Worm (Caenorhabditis elegans) whole organism, L4 larva: ENCODE measurements around the gene M05D6.1.

Experiments
- D1046.2 ChIP-seq: fragments of 200-800 bp; sonication (Bioruptor generic); IDR thresholded peaks from 2 replicates; pipeline ENCODE4 v1.3.6; 2022; ENCODE audit warnings: missing genetic modification characterization, missing compliant biosample characterization
- F26F4.8 ChIP-seq: fragments of 200-800 bp; sonication (Bioruptor generic); conservative IDR thresholded peaks from 2 replicates; pipeline ENCODE4 v1.3.6; 2022; ENCODE audit warnings: missing genetic modification characterization, missing compliant biosample characterization
- F44E2.7 ChIP-seq: fragments of 200-800 bp; sonication (Bioruptor generic); IDR thresholded peaks from 2 replicates; pipeline ENCODE4 v2.1.2; 2022; ENCODE audit warnings: missing genetic modification characterization, missing compliant biosample characterization
- F49E8.2 ChIP-seq: sonication (generic microtip); optimal IDR thresholded peaks from 2 replicates; lab custom pipeline; 2016; ENCODE audit warnings: missing compliant biosample characterization, mild to moderate bottlenecking, missing genetic modification characterization, borderline replicate concordance
- Y75B8A.6 ChIP-seq: fragments of 200-800 bp; sonication (Bioruptor generic); IDR thresholded peaks from 2 replicates; pipeline ENCODE4 v1.3.6; 2022; ENCODE audit warnings: missing genetic modification reagents, missing genetic modification characterization, missing compliant biosample characterization
- aha-1 ChIP-seq: fragments of 150-350 bp; peaks from one replicate; lab custom pipeline; 2014; ENCODE audit warnings: missing biosample characterization, missing genetic modification characterization
- attf-4 ChIP-seq: sonication (generic microtip); optimal IDR thresholded peaks from 3 replicates; lab custom pipeline; 2017; ENCODE audit warnings: missing biosample characterization, missing genetic modification characterization
- ceh-20 ChIP-seq: fragments of 200-800 bp; sonication (Bioruptor generic); IDR thresholded peaks from 2 replicates; pipeline ENCODE4 v1.3.6; 2022; ENCODE audit warnings: missing genetic modification reagents, missing genetic modification characterization, missing compliant biosample characterization
- ceh-28 ChIP-seq: fragments of 150-350 bp; optimal IDR thresholded peaks from 2 replicates; lab custom pipeline; 2014; ENCODE audit warnings: missing biosample characterization, missing genetic modification reagents, missing genetic modification characterization
- ceh-32 ChIP-seq: sonication (generic microtip); optimal IDR thresholded peaks from 2 replicates; lab custom pipeline; 2016; ENCODE audit warnings: mild to moderate bottlenecking, missing genetic modification characterization, missing compliant biosample characterization; ENCODE audit not compliant: poor library complexity
- ces-1 ChIP-seq: fragments of 150-350 bp; sonication (generic microtip); optimal IDR thresholded peaks from 4 replicates; lab custom pipeline; 2014; ENCODE audit warnings: missing biosample characterization, missing genetic modification reagents, missing genetic modification characterization
- ctbp-1 ChIP-seq: fragments of 200-800 bp; sonication (Bioruptor generic); IDR thresholded peaks from 2 replicates; pipeline ENCODE4 v1.3.6; 2022; ENCODE audit warnings: missing genetic modification reagents, missing genetic modification characterization, missing compliant biosample characterization
- daf-16 ChIP-seq, 3 experiments: sonication (generic microtip); optimal IDR thresholded peaks; 2 replicates each; lab custom pipeline; 2016 to 2017; ENCODE audit warnings: missing genetic modification characterization in 3 of 3, missing genetic modification reagents in 3 of 3, mild to moderate bottlenecking in 2 of 3, missing compliant biosample characterization in 2 of 3, missing biosample characterization in 1 of 3, moderate library complexity in 1 of 3
- dmd-6 ChIP-seq: fragments of 200-800 bp; sonication (Bioruptor generic); IDR thresholded peaks from 2 replicates; pipeline ENCODE4 v1.3.6; 2022; ENCODE audit warnings: missing genetic modification reagents, missing genetic modification characterization, missing compliant biosample characterization
- dmd-8 ChIP-seq: fragments of 200-800 bp; sonication (Bioruptor generic); IDR thresholded peaks from 2 replicates; pipeline ENCODE4 v1.3.6; 2022; ENCODE audit warnings: missing genetic modification characterization, missing compliant biosample characterization
- dmd-9 ChIP-seq: fragments of 200-800 bp; sonication (Bioruptor generic); IDR thresholded peaks from 2 replicates; pipeline ENCODE4 v1.3.6; 2022; ENCODE audit warnings: missing genetic modification reagents, missing genetic modification characterization, missing compliant biosample characterization
- dve-1 ChIP-seq: sonication (generic microtip); optimal IDR thresholded peaks from 2 replicates; lab custom pipeline; 2017; ENCODE audit warnings: antibody characterized with exemption, mild to moderate bottlenecking, missing genetic modification characterization, missing compliant biosample characterization; ENCODE audit not compliant: insufficient read depth
- egl-27 ChIP-seq: sonication (generic microtip); optimal IDR thresholded peaks from 3 replicates; lab custom pipeline; 2017; ENCODE audit warnings: missing biosample characterization, missing genetic modification reagents, missing genetic modification characterization
- egl-43 ChIP-seq: fragments of 200-800 bp; sonication (Bioruptor generic); IDR thresholded peaks from 2 replicates; pipeline ENCODE4 v1.3.6; 2022; ENCODE audit warnings: missing genetic modification reagents, missing genetic modification characterization, missing compliant biosample characterization
- fkh-10 ChIP-seq: fragments of 150-350 bp; optimal IDR thresholded peaks from 2 replicates; lab custom pipeline; 2014; ENCODE audit warnings: missing biosample characterization, missing genetic modification reagents, missing genetic modification characterization
- hif-1 ChIP-seq, 2 experiments: sonication (generic microtip); optimal IDR thresholded peaks; 2 replicates each; lab custom pipeline; 2016 to 2017; ENCODE audit warnings: missing compliant biosample characterization in 2 of 2, missing genetic modification characterization in 2 of 2, missing genetic modification reagents in 2 of 2, missing genotype in 2 of 2, mild to moderate bottlenecking in 1 of 2
- hlh-11 ChIP-seq: fragments of 200-800 bp; sonication (Bioruptor generic); optimal IDR thresholded peaks from 2 replicates; lab custom pipeline; 2018; ENCODE audit warnings: mild to moderate bottlenecking, missing genetic modification characterization, missing compliant biosample characterization
- hlh-30 ChIP-seq: sonication (generic microtip); optimal IDR thresholded peaks from 2 replicates; lab custom pipeline; 2017; ENCODE audit warnings: antibody characterized with exemption, mild to moderate bottlenecking, missing genetic modification characterization, missing compliant biosample characterization; ENCODE audit not compliant: insufficient read depth
- jun-1 ChIP-seq: fragments of 150-350 bp; optimal IDR thresholded peaks from 2 replicates; lab custom pipeline; 2014; ENCODE audit warnings: missing biosample characterization, missing genetic modification reagents, missing genetic modification characterization
- lim-7 ChIP-seq: fragments of 200-800 bp; sonication (Bioruptor generic); IDR thresholded peaks from 2 replicates; pipeline ENCODE4 v1.3.6; 2022; ENCODE audit warnings: missing genetic modification characterization, missing compliant biosample characterization
- lin-13 ChIP-seq: fragments of 150-350 bp; optimal IDR thresholded peaks from 2 replicates; lab custom pipeline; 2014; ENCODE audit warnings: missing biosample characterization, missing genetic modification reagents, missing genetic modification characterization
- lin-38 ChIP-seq: fragments of 200-800 bp; sonication (Bioruptor generic); IDR thresholded peaks from 2 replicates; pipeline ENCODE4 v1.3.6; 2022; ENCODE audit warnings: missing genetic modification reagents, missing genetic modification characterization, missing compliant biosample characterization
- lin-39 ChIP-seq: fragments of 150-350 bp; optimal IDR thresholded peaks from 2 replicates; lab custom pipeline; 2014; ENCODE audit warnings: missing biosample characterization, missing genetic modification reagents, missing genetic modification characterization
- lsy-2 ChIP-seq, 2 experiments: fragments of 150-350 bp in 1 of 2; sonication (generic microtip) in 1 of 2; optimal IDR thresholded peaks; 2 replicates each; lab custom pipeline; 2014 to 2017; ENCODE audit warnings: missing biosample characterization in 2 of 2, missing genetic modification characterization in 2 of 2
- madf-9 ChIP-seq: fragments of 200-800 bp; sonication (Bioruptor generic); conservative IDR thresholded peaks from 2 replicates; pipeline ENCODE4 v1.3.6; 2022; ENCODE audit warnings: missing genetic modification reagents, missing genetic modification characterization, missing compliant biosample characterization
- mep-1 ChIP-seq: fragments of 150-350 bp; sonication (generic microtip); optimal IDR thresholded peaks from 3 replicates; lab custom pipeline; 2014; ENCODE audit warnings: missing biosample characterization, missing genetic modification characterization
- mes-2 ChIP-seq: sonication (generic microtip); optimal IDR thresholded peaks from 2 replicates; lab custom pipeline; 2016; ENCODE audit warnings: missing genotype, mild to moderate bottlenecking, missing genetic modification characterization, missing compliant biosample characterization; ENCODE audit not compliant: poor library complexity, severe bottlenecking
- mxl-3 ChIP-seq: fragments of 200-800 bp; sonication (Bioruptor generic); optimal IDR thresholded peaks from 2 replicates; lab custom pipeline; 2018; ENCODE audit warnings: mild to moderate bottlenecking, missing genetic modification characterization, missing compliant biosample characterization
- nhr-102 ChIP-seq: sonication (generic microtip); optimal IDR thresholded peaks from 2 replicates; lab custom pipeline; 2016; ENCODE audit warnings: mild to moderate bottlenecking, missing genetic modification characterization, moderate library complexity, missing compliant biosample characterization
- nhr-11 ChIP-seq: fragments of 150-350 bp; optimal IDR thresholded peaks from 2 replicates; lab custom pipeline; 2014; ENCODE audit warnings: missing biosample characterization, missing genetic modification characterization
- nhr-237 ChIP-seq: sonication (generic microtip); optimal IDR thresholded peaks from 2 replicates; lab custom pipeline; 2017; ENCODE audit warnings: missing biosample characterization, missing genetic modification characterization
- nhr-25 ChIP-seq: sonication (generic microtip); optimal IDR thresholded peaks from 2 replicates; lab custom pipeline; 2017; ENCODE audit warnings: missing genetic modification characterization, mild to moderate bottlenecking, missing compliant biosample characterization, antibody characterized with exemption, moderate library complexity, borderline replicate concordance; ENCODE audit not compliant: insufficient read depth
- nhr-28 ChIP-seq: fragments of 150-350 bp; optimal IDR thresholded peaks from 2 replicates; lab custom pipeline; 2014; ENCODE audit warnings: missing biosample characterization, missing genetic modification characterization
- nhr-48 ChIP-seq: sonication (generic microtip); optimal IDR thresholded peaks from 2 replicates; lab custom pipeline; 2016; ENCODE audit warnings: mild to moderate bottlenecking, missing genetic modification characterization, missing compliant biosample characterization
- nhr-77 ChIP-seq: fragments of 150-350 bp; optimal IDR thresholded peaks from 2 replicates; lab custom pipeline; 2014; ENCODE audit warnings: missing biosample characterization, missing genetic modification characterization
- pha-4 ChIP-seq, 2 experiments: fragments of 150-350 bp in 1 of 2; fragments of 200-800 bp in 1 of 2; sonication (Bioruptor generic) in 1 of 2; IDR thresholded peaks in 1 of 2; optimal IDR thresholded peaks in 1 of 2; 2 replicates each; pipeline versions ENCODE4 v1.3.6 to Lab custom; 2014 to 2022; ENCODE audit warnings: missing genetic modification characterization in 2 of 2, missing genetic modification reagents in 2 of 2, missing biosample characterization in 1 of 2, missing compliant biosample characterization in 1 of 2
- php-3 ChIP-seq: fragments of 200-800 bp; sonication (Bioruptor generic); IDR thresholded peaks from 2 replicates; pipeline ENCODE4 v1.3.6; 2022; ENCODE audit warnings: missing genetic modification reagents, missing genetic modification characterization, missing compliant biosample characterization
- pqm-1 ChIP-seq: sonication (generic microtip); optimal IDR thresholded peaks from 2 replicates; lab custom pipeline; 2017; ENCODE audit warnings: missing biosample characterization, missing genetic modification characterization
- saeg-2 ChIP-seq: fragments of 200-800 bp; sonication (Bioruptor generic); IDR thresholded peaks from 2 replicates; pipeline ENCODE4 v1.3.6; 2022; ENCODE audit warnings: missing genetic modification reagents, missing genetic modification characterization, missing compliant biosample characterization
- spr-1 ChIP-seq: sonication (generic microtip); optimal IDR thresholded peaks from 2 replicates; lab custom pipeline; 2016; ENCODE audit warnings: mild to moderate bottlenecking, missing genetic modification characterization, missing compliant biosample characterization
- unc-39 ChIP-seq: sonication (generic microtip); optimal IDR thresholded peaks from 2 replicates; lab custom pipeline; 2017; ENCODE audit warnings: missing biosample characterization, missing genetic modification characterization

The M05D6.1 gene

DNA sequence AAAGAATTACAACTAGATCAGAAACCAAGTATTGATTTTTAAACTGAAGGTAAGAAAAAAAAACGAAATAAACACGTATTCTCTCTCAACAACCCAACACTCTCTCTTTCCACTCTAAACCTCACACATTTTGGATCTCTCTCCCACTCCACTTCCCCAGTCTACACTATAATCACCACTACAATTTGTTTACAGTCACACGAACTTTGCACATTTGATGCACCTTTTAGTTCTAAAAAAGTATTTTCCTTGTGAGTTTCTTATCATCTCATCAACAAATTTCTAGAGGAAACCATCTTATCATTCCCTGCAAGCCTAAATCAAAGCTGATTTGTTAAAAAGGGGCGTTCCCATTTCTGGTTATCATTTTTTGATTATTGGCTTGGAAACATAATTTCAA lies 9.3 kb upstream of the M05D6.1 start:
- TF ChIP-seq egl-43 (GFP tag; lab: Robert Waterston, UW) (no peak), mep-1 (tag; lab: Kevin White, UChicago) (peak; percentile 58), aha-1 (tag; lab: Kevin White, UChicago) (peak; percentile 80), lim-7 (no peak), nhr-11 (tag; lab: Kevin White, UChicago) (no peak), mes-2 (tag; lab: Kevin White, UChicago) (peak; percentile 30), lin-38 (no peak), ces-1 (GFP tag; lab: Kevin White, UChicago) (no peak), lsy-2 (tag; optimal IDR thresholded peaks at IDR 0.05; lab: Kevin White, UChicago) (peak in 1 of 2 experiments; percentile 51), pha-4 (GFP tag; IDR thresholded peaks at IDR 0.05; lab: Robert Waterston, UW) (0 out of 2 replicates have a peak, but pooled peaks have one; percentile 42), pha-4 (tag; optimal IDR thresholded peaks at IDR 0.05; lab: Kevin White, UChicago) (no peak), hif-1 (tag; optimal IDR thresholded peaks at IDR 0.05; lab: Kevin White, UChicago) (peak in 1 of 2 experiments; percentile 86), pqm-1 (tag; lab: Kevin White, UChicago) (peak; percentile 56), egl-27 (tag; lab: Kevin White, UChicago) (no peak), nhr-77 (tag; lab: Kevin White, UChicago) (peak; percentile 73), ceh-32 (tag; lab: Kevin White, UChicago) (no peak), nhr-48 (tag; lab: Kevin White, UChicago) (peak; percentile 73), nhr-25 (tag; lab: Kevin White, UChicago) (peak; percentile 16), daf-16 (GFP tag; optimal IDR thresholded peaks at IDR 0.05; lab: Kevin White, UChicago) (peak in 1 of 2 experiments; percentile 77), daf-16 (tag; optimal IDR thresholded peaks at IDR 0.05; lab: Kevin White, UChicago) (peak; percentile 98), mxl-3 (peak; percentile 19), hlh-30 (tag; lab: Kevin White, UChicago) (peak; percentile 54), madf-9 (GFP tag; lab: Robert Waterston, UW) (no peak), nhr-102 (peak; percentile 18), lin-13 (GFP tag; lab: Kevin White, UChicago) (peak; percentile 41), nhr-28 (tag; lab: Kevin White, UChicago) (peak; percentile 100), hlh-11 (tag; lab: Kevin White, UChicago) (peak; percentile 87), dve-1 (tag; lab: Kevin White, UChicago) (peak; percentile 94), dmd-6 (GFP tag; lab: Robert Waterston, UW) (peak; percentile 85), php-3 (GFP tag; lab: Robert Waterston, UW) (peak; percentile 63; the same call in 1 of the 2 replicates)
- TF ChIP-seq, all 104 proteins: peak for 20

ce11 chrII:8483793-8484186 lies 8.6 kb upstream of the M05D6.1 start, which contains the start of gene taap-1:
taap-1 (minus strand) TSS chrII:8483871.
- TF ChIP-seq spr-1 (tag; lab: Kevin White, UChicago) (no peak), unc-39 (no peak), ctbp-1 (GFP tag; lab: Robert Waterston, UW) (no peak), F49E8.2 (tag; lab: Kevin White, UChicago) (no peak), saeg-2 (GFP tag; lab: Robert Waterston, UW) (no peak), D1046.2 (GFP tag; lab: Robert Waterston, UW) (no peak), F26F4.8 (GFP tag; lab: Robert Waterston, UW) (no peak), F44E2.7 (GFP tag; lab: Robert Waterston, UW) (no peak), fkh-10 (GFP tag; lab: Kevin White, UChicago) (no peak), nhr-237 (tag; lab: Kevin White, UChicago) (no peak), ceh-28 (tag; lab: Kevin White, UChicago) (no peak), hlh-30 (tag; lab: Kevin White, UChicago) (peak; percentile 10), dmd-9 (no peak), jun-1 (no peak), php-3 (GFP tag; lab: Robert Waterston, UW) (no peak), egl-27 (tag; lab: Kevin White, UChicago) (no peak), lsy-2 (tag; optimal IDR thresholded peaks at IDR 0.05; lab: Kevin White, UChicago) (no peak), ceh-20 (no peak), dmd-6 (GFP tag; lab: Robert Waterston, UW) (peak; percentile 80), lin-39 (tag; lab: Kevin White, UChicago) (no peak), lin-13 (GFP tag; lab: Kevin White, UChicago) (no peak), nhr-28 (tag; lab: Kevin White, UChicago) (peak; percentile 4), dmd-8 (GFP tag; lab: Robert Waterston, UW) (no peak), mep-1 (tag; lab: Kevin White, UChicago) (peak; percentile 29), nhr-25 (tag; lab: Kevin White, UChicago) (no peak), Y75B8A.6 (GFP tag; lab: Robert Waterston, UW) (no peak), attf-4 (no peak), hif-1 (tag; optimal IDR thresholded peaks at IDR 0.05; lab: Kevin White, UChicago) (peak; percentile 94 to 100)
